Worm (Caenorhabditis elegans): ENCODE data around the gene F26H11.4.

The F26H11.4 gene

DNA sequence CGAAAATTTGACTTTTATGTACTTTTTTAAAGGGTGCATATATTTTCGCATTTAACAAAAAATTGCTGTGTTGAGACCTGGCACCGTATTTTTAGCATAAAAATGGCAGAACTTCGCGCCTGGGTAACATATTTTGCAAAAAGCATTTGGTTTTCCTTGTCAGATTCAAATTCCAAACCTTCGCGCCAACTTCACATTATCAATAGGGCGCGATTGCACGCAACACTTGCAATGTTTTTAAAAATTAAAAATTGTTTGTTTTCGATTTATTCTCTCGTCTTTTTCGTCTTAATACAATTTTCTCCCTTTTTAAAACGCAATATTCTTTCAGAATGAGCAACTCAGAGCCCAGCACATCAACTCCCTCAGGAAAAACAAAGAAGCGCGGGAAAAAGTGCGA lies 24.8 kb upstream of the F26H11.4 start, which contains the start of gene mes-2 (continued):
- TF ChIP-seq lsy-2 (tag; optimal IDR thresholded peaks at IDR 0.05) = peak; percentile 41 to 91
- TF ChIP-seq nhr-102 (tag; optimal IDR thresholded peaks at IDR 0.05) = peak; percentile 32
- no peak for TF ChIP-seq ceh-44 (GFP tag; IDR thresholded peaks at IDR 0.05)
- no peak for TF ChIP-seq jun-1 (tag; optimal IDR thresholded peaks at IDR 0.05)
- TF ChIP-seq fkh-10 (GFP tag; optimal IDR thresholded peaks at IDR 0.05) = peak; percentile 6
- TF ChIP-seq mdl-1 (tag; optimal IDR thresholded peaks at IDR 0.05) = peak in 1 of 2 experiments; percentile 24

DNA sequence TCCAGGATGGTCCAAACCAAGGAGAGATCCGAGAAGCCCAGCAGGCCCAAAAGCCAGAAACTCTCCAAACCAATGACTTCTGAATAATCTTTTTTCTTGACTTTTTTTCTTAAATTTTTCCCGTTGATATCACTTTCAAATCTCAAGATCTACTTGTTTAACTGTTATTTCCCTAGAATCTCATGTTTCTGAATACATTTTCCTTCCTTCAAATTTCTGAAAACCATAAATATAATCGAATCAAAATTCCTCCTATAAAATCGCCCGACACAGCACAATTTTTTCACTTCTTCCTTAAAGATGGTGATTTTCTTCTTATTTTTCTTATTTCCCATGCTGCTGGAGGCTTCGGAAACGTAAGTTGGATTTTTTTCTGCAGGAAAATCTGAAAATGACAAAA lies 20.2 kb upstream of the F26H11.4 start, which contains the start of gene F26H11.8:
Gene F26H11.8 (plus strand): TSS at position 301 of the 400 bp plus-strand sequence.
- peak; percentile 64 for TF ChIP-seq aha-1 (tag)
- TF ChIP-seq dve-1 (tag; optimal IDR thresholded peaks at IDR 0.05; ENCODE audit: insufficient read depth) = no peak

DNA sequence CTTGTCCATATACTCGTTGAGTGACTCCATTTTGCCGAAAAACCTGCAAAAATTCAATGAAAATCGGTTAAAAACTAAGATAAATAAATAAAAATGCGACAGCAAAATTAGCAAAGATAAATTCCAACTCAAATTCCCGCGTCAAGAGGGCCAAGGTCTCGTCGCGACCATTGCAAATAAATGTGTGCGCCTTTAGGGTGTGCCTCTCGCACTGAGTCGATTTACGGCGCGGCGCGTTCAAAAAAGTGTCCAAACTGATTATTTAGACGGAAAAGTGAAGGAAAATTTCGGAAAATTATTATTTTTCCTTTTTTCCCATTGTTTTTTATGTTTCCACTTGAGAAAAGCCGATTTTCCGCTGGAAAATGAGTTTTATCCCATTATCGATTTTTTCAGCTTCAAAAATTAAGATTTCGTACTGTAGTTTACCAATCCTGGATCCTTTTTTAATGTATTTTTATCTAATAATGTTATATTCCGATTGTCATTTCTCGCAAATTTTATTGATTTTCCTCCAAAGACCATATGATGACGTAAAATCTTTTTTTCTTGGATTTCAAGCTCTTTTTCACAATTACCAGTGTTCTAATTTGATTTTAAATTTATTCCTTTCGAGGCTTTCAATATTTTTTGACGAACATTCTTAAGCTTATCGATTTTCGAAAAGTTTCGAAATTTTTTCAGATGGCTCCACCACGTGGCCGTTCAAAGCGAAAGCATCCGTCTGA lies 18.2 kb upstream of the F26H11.4 start, which contains the start of the genes kbp-3 and nurf-1:
Gene kbp-3 (minus strand): TSS at position 43 of the 728 bp plus-strand sequence.
Gene nurf-1 (plus strand): TSS at position 678 of the 728 bp plus-strand sequence.
- no peak for TF ChIP-seq Y48G9A.11 (GFP tag; IDR thresholded peaks at IDR 0.05)
- TF ChIP-seq F10B5.3 (tag; optimal IDR thresholded peaks at IDR 0.05) = no peak
- TF ChIP-seq nhr-25 (tag; optimal IDR thresholded peaks at IDR 0.05; ENCODE audit: borderline replicate concordance, insufficient read depth) = no peak
- no peak for TF ChIP-seq gei-8 (GFP tag; optimal IDR thresholded peaks at IDR 0.05)
- peak; percentile 45 for TF ChIP-seq nhr-77 (tag; optimal IDR thresholded peaks at IDR 0.05)
- TF ChIP-seq arid-1 (GFP tag; conservative IDR thresholded peaks at IDR 0.05) = no peak
- peak; percentile 72 for TF ChIP-seq lin-38 (GFP tag; IDR thresholded peaks at IDR 0.05)
- TF ChIP-seq F44E2.7 (GFP tag; IDR thresholded peaks at IDR 0.05) = no peak
- peak in 1 of 2 experiments; percentile 41 for TF ChIP-seq hif-1 (tag; optimal IDR thresholded peaks at IDR 0.05)
- TF ChIP-seq spr-1 (tag; optimal IDR thresholded peaks at IDR 0.05) = no peak
- peak in 1 of 2 experiments; percentile 76 for TF ChIP-seq lsy-2 (tag; optimal IDR thresholded peaks at IDR 0.05)
- peak; percentile 61 for TF ChIP-seq hlh-30 (tag; optimal IDR thresholded peaks at IDR 0.05; ENCODE audit: insufficient read depth)
- peak; percentile 95 for TF ChIP-seq mes-2 (tag; optimal IDR thresholded peaks at IDR 0.05; ENCODE audit: poor library complexity, severe bottlenecking)
- TF ChIP-seq daf-16 (GFP tag; optimal IDR thresholded peaks at IDR 0.05) = no peak
- TF ChIP-seq daf-16 (tag; optimal IDR thresholded peaks at IDR 0.05) = peak; percentile 31
- TF ChIP-seq fkh-10 (GFP tag; optimal IDR thresholded peaks at IDR 0.05) = peak; percentile 25
- no peak for TF ChIP-seq fos-1 (tag; optimal IDR thresholded peaks at IDR 0.05)
- TF ChIP-seq nhr-76 (tag; optimal IDR thresholded peaks at IDR 0.05) = no peak
- TF ChIP-seq ceh-20 (GFP tag; IDR thresholded peaks at IDR 0.05) = no peak
- TF ChIP-seq ztf-7 (tag; optimal IDR thresholded peaks at IDR 0.05) = no peak
- TF ChIP-seq mdl-1 (tag; optimal IDR thresholded peaks at IDR 0.05) = peak in 1 of 2 experiments; percentile 32
- no peak for TF ChIP-seq skn-1 (tag; optimal IDR thresholded peaks at IDR 0.05)
- TF ChIP-seq zfp-3 (GFP tag; conservative IDR thresholded peaks at IDR 0.05) = no peak
- TF ChIP-seq rbr-2 (tag; optimal IDR thresholded peaks at IDR 0.05) = peak; percentile 33
- peak; percentile 44; the same call in 1 of the 2 replicates for TF ChIP-seq hmg-1.1 (GFP tag; IDR thresholded peaks at IDR 0.05)
- peak; percentile 45 for TF ChIP-seq nhr-11 (tag; optimal IDR thresholded peaks at IDR 0.05)
- TF ChIP-seq aha-1 (tag) = peak; percentile 94
- no peak for TF ChIP-seq nhr-102 (tag; optimal IDR thresholded peaks at IDR 0.05)
- peak; percentile 29 for TF ChIP-seq dve-1 (tag; optimal IDR thresholded peaks at IDR 0.05; ENCODE audit: insufficient read depth)
- peak; percentile 59 for TF ChIP-seq mep-1 (tag; optimal IDR thresholded peaks at IDR 0.05)
- TF ChIP-seq dmd-9 (GFP tag; IDR thresholded peaks at IDR 0.05) = no peak
- TF ChIP-seq mxl-3 (GFP tag; optimal IDR thresholded peaks at IDR 0.05) = no peak
- peak in 1 of 2 experiments; percentile 2 for TF ChIP-seq unc-62 (GFP tag; optimal IDR thresholded peaks at IDR 0.05 in 1 of 2)
- no peak for TF ChIP-seq unc-62 (tag; optimal IDR thresholded peaks at IDR 0.05)
- TF ChIP-seq nhr-41 (GFP tag; IDR thresholded peaks at IDR 0.05) = no peak
- TF ChIP-seq nhr-6 (tag; optimal IDR thresholded peaks at IDR 0.05) = peak; percentile 72
- TF ChIP-seq Y105C5A.15 (GFP tag; IDR thresholded peaks at IDR 0.05) = no peak
- no peak for TF ChIP-seq Y5F2A.4 (GFP tag; optimal IDR thresholded peaks at IDR 0.05)
- TF ChIP-seq dpl-1 (GFP tag; optimal IDR thresholded peaks at IDR 0.05) = peak; percentile 88
- no peak for TF ChIP-seq zag-1 (tag; optimal IDR thresholded peaks at IDR 0.05)
- TF ChIP-seq lin-29 (GFP tag; IDR thresholded peaks at IDR 0.05) = no peak
